Worm (Caenorhabditis elegans) whole organism, late embryonic: ENCODE measurements around the gene W06G6.11.

Experiments used
- C08G9.2 ChIP-seq: sonication (generic microtip); optimal IDR thresholded peaks from 2 replicates; lab custom pipeline; 2016; ENCODE audit warnings: mild to moderate bottlenecking, missing genetic modification characterization, moderate library complexity, missing compliant biosample characterization
- F13H6.1 ChIP-seq: sonication (generic microtip); optimal IDR thresholded peaks from 2 replicates; lab custom pipeline; 2016; ENCODE audit warnings: missing genetic modification characterization, missing compliant biosample characterization
- K02D7.2 ChIP-seq: sonication (generic microtip); optimal IDR thresholded peaks from 2 replicates; lab custom pipeline; 2017; ENCODE audit warnings: mild to moderate bottlenecking, missing genetic modification characterization, missing compliant biosample characterization
- Y22D7AL.16 ChIP-seq: sonication (generic microtip); optimal IDR thresholded peaks from 2 replicates; lab custom pipeline; 2016; ENCODE audit warnings: missing genetic modification characterization, missing compliant biosample characterization
- ahr-1 ChIP-seq: sonication (generic microtip); optimal IDR thresholded peaks from 2 replicates; lab custom pipeline; 2016; ENCODE audit warnings: missing genetic modification characterization, missing compliant biosample characterization
- ama-1 ChIP-seq: fragments of 150-350 bp; optimal IDR thresholded peaks from 2 replicates; lab custom pipeline; 2014
- ceh-19 ChIP-seq: fragments of 200-800 bp; sonication (Bioruptor generic); optimal IDR thresholded peaks from 2 replicates; lab custom pipeline; 2018; ENCODE audit warnings: mild to moderate bottlenecking, missing genetic modification characterization, missing compliant biosample characterization
- ceh-22 ChIP-seq: sonication (generic microtip); optimal IDR thresholded peaks from 2 replicates; lab custom pipeline; 2017; ENCODE audit warnings: missing biosample characterization, missing genetic modification characterization
- ceh-31 ChIP-seq: sonication (generic microtip); optimal IDR thresholded peaks from 2 replicates; lab custom pipeline; 2016; ENCODE audit warnings: missing genetic modification characterization, missing compliant biosample characterization
- ceh-34 ChIP-seq: sonication (generic microtip); optimal IDR thresholded peaks from 2 replicates; lab custom pipeline; 2016; ENCODE audit warnings: mild to moderate bottlenecking, missing genetic modification characterization, missing compliant biosample characterization
- ceh-45 ChIP-seq: fragments of 200-800 bp; sonication (Bioruptor generic); IDR thresholded peaks from 2 replicates; pipeline ENCODE4 v1.3.6; 2022; ENCODE audit warnings: missing genetic modification reagents, missing genetic modification characterization, missing compliant biosample characterization
- ceh-48 ChIP-seq: sonication (generic microtip); optimal IDR thresholded peaks from 2 replicates; lab custom pipeline; 2016; ENCODE audit warnings: missing genetic modification characterization, inconsistent platforms, missing compliant biosample characterization
- ceh-9 ChIP-seq: sonication (generic microtip); optimal IDR thresholded peaks from 2 replicates; lab custom pipeline; 2016; ENCODE audit warnings: mild to moderate bottlenecking, missing genetic modification characterization, inconsistent platforms, missing compliant biosample characterization
- che-1 ChIP-seq: sonication (generic microtip); optimal IDR thresholded peaks from 2 replicates; lab custom pipeline; 2016; ENCODE audit warnings: mild to moderate bottlenecking, missing genetic modification characterization, missing compliant biosample characterization
- dve-1 ChIP-seq: sonication (generic microtip); optimal IDR thresholded peaks from 2 replicates; lab custom pipeline; 2017; ENCODE audit warnings: antibody characterized with exemption, mild to moderate bottlenecking, missing genetic modification characterization, missing compliant biosample characterization
- elt-2 ChIP-seq: sonication (generic microtip); optimal IDR thresholded peaks from 2 replicates; lab custom pipeline; 2016; ENCODE audit warnings: missing genetic modification reagents, missing genetic modification characterization, missing compliant biosample characterization
- fax-1 ChIP-seq: sonication (generic microtip); optimal IDR thresholded peaks from 2 replicates; lab custom pipeline; 2016; ENCODE audit warnings: missing genotype, missing genetic modification characterization, missing compliant biosample characterization
- fkh-10 ChIP-seq: fragments of 150-350 bp; optimal IDR thresholded peaks from 2 replicates; lab custom pipeline; 2014; ENCODE audit warnings: missing biosample characterization, missing genetic modification reagents, missing genetic modification characterization
- hlh-13 ChIP-seq: fragments of 200-800 bp; sonication (Bioruptor generic); optimal IDR thresholded peaks from 2 replicates; lab custom pipeline; 2018; ENCODE audit warnings: mild to moderate bottlenecking, missing genetic modification characterization, missing compliant biosample characterization
- hlh-15 ChIP-seq: sonication (generic microtip); optimal IDR thresholded peaks from 2 replicates; lab custom pipeline; 2016; ENCODE audit warnings: missing genetic modification characterization, missing compliant biosample characterization
- hlh-8 ChIP-seq: sonication (generic microtip); optimal IDR thresholded peaks from 2 replicates; lab custom pipeline; 2016; ENCODE audit warnings: missing genotype, missing genetic modification characterization, missing compliant biosample characterization
- lim-6 ChIP-seq: sonication (generic microtip); optimal IDR thresholded peaks from 2 replicates; lab custom pipeline; 2016; ENCODE audit warnings: missing genetic modification characterization, missing compliant biosample characterization
- lin-11 ChIP-seq: fragments of 200-800 bp; sonication (Bioruptor generic); optimal IDR thresholded peaks from 2 replicates; lab custom pipeline; 2018; ENCODE audit warnings: mild to moderate bottlenecking, missing genetic modification characterization, missing compliant biosample characterization
- madf-2 ChIP-seq: sonication (generic microtip); optimal IDR thresholded peaks from 2 replicates; lab custom pipeline; 2017; ENCODE audit warnings: missing genetic modification characterization, missing compliant biosample characterization
- nfya-1 ChIP-seq: sonication (generic microtip); optimal IDR thresholded peaks from 2 replicates; lab custom pipeline; 2017; ENCODE audit warnings: missing genetic modification characterization, mild to moderate bottlenecking, missing compliant biosample characterization, antibody characterized with exemption, moderate library complexity
- npax-4 ChIP-seq: sonication (generic microtip); optimal IDR thresholded peaks from 2 replicates; lab custom pipeline; 2016; ENCODE audit warnings: missing genetic modification characterization, missing compliant biosample characterization
- pax-1 ChIP-seq: fragments of 150-350 bp; optimal IDR thresholded peaks from 2 replicates; lab custom pipeline; 2014; ENCODE audit warnings: missing biosample characterization, missing genetic modification characterization
- pha-2 ChIP-seq: sonication (generic microtip); optimal IDR thresholded peaks from 2 replicates; lab custom pipeline; 2017; ENCODE audit warnings: mild to moderate bottlenecking, missing genetic modification characterization, missing compliant biosample characterization
- pqm-1 ChIP-seq: sonication (generic microtip); optimal IDR thresholded peaks from 2 replicates; lab custom pipeline; 2016; ENCODE audit warnings: missing genetic modification characterization, missing compliant biosample characterization
- ref-2 ChIP-seq: sonication (generic microtip); optimal IDR thresholded peaks from 2 replicates; lab custom pipeline; 2016; ENCODE audit warnings: missing genetic modification characterization, missing compliant biosample characterization
- tbx-2 ChIP-seq: sonication (generic microtip); optimal IDR thresholded peaks from 2 replicates; lab custom pipeline; 2016; ENCODE audit warnings: missing genetic modification characterization, missing compliant biosample characterization
- tbx-7 ChIP-seq: sonication (generic microtip); optimal IDR thresholded peaks from 2 replicates; lab custom pipeline; 2016; ENCODE audit warnings: missing genotype, missing genetic modification characterization, missing compliant biosample characterization
- unc-42 ChIP-seq: sonication (generic microtip); optimal IDR thresholded peaks from 2 replicates; lab custom pipeline; 2016; ENCODE audit warnings: missing genotype, missing genetic modification characterization, missing compliant biosample characterization
- unc-55 ChIP-seq: sonication (generic microtip); optimal IDR thresholded peaks from 2 replicates; lab custom pipeline; 2017; ENCODE audit warnings: missing biosample characterization, missing genetic modification reagents, missing genetic modification characterization
- ztf-16 ChIP-seq: sonication (generic microtip); optimal IDR thresholded peaks from 2 replicates; lab custom pipeline; 2017; ENCODE audit warnings: missing genetic modification characterization, missing compliant biosample characterization

Gene W06G6.11

DNA sequence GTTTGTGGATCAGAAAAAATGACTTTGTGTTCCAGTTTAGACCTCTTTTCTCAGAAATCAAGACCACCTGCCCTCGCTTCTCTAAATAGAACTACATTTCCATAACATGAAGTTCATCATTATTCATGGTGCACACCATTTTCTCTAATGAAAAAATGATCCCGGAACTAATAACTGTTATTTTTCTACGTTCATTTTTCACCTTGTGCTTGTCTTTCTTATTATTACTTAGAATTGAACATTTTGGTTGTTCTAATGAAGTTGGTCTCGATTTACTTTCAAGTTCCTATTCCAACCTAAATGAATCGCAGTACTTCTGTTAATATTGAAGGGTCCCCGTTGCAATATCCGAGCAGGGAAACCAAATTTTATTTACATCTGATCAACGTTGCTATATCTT is 33.8 kb upstream of the W06G6.11 start, which contains the start of gene srw-36:
srw-36 (plus strand) TSS at position 301 of the 400 bp plus-strand sequence.
- TF ChIP-seq dve-1 (tag; lab: Kevin White, UChicago) = no peak
- no peak for TF ChIP-seq fkh-10 (GFP tag; lab: Kevin White, UChicago)
- TF ChIP-seq, all 69 proteins: peak for 0

DNA sequence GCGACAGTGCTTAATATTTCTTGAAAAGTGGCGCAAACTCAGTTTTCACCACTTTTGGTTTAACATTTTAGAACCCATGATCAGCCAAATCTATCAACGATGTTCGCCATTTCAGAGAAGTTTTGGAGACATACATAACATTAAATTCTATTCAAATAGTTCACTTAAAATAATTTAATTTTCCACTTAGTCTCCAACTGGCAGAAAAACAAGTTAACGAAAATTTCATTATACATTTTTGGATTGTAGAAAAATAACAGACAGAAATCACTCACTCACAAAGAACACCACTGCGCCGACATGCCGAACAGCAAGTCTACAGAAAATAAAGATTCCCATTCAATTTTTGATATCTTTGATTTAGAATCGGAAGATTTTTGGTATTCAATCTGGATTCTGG is 30.9 kb upstream of the W06G6.11 start, which contains the start of gene srw-44:
srw-44 (plus strand) TSS at position 301 of the 400 bp plus-strand sequence.
- TF ChIP-seq ahr-1 (no peak), elt-2 (tag; lab: Kevin White, UChicago) (no peak), lim-6 (tag; lab: Kevin White, UChicago) (no peak), unc-42 (no peak), Y22D7AL.16 (tag; lab: Kevin White, UChicago) (no peak), ceh-22 (no peak), C08G9.2 (tag; lab: Kevin White, UChicago) (no peak), ref-2 (tag; lab: Kevin White, UChicago) (no peak), ceh-19 (GFP tag; lab: Kevin White, UChicago) (no peak), ceh-31 (tag; lab: Kevin White, UChicago) (no peak), fax-1 (tag; lab: Kevin White, UChicago) (no peak), che-1 (no peak), tbx-2 (tag; lab: Kevin White, UChicago) (no peak)

DNA sequence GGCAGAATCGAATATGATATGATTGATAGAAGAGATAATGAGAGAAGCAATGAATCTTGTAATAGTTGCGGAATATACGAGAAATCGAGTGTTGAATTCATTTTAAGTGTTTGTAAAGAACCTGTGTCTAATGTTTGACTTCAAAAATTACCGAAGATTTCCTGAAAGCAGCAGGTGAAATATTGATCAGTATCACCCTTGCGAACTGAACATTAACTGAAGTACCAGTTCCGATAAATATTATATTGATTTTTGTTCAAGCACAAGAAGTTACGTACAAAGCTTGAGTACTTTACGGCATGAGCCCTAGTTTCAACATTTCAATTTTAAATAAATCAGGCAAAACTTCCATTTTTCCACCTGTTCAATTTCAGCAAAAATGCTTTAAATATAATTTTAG is 30.1 kb upstream of the W06G6.11 start, which contains the start of gene srz-103:
srz-103 (minus strand) TSS at position 101 of the 400 bp plus-strand sequence.
- TF ChIP-seq ztf-16 (tag; lab: Kevin White, UChicago) (no peak), unc-55 (no peak), ceh-48 (tag; lab: Kevin White, UChicago) (no peak), fax-1 (tag; lab: Kevin White, UChicago) (no peak), hlh-13 (no peak), lin-11 (tag; lab: Kevin White, UChicago) (no peak), che-1 (no peak), tbx-7 (tag; lab: Kevin White, UChicago) (no peak), pha-2 (tag; lab: Kevin White, UChicago) (no peak), ahr-1 (no peak)

DNA sequence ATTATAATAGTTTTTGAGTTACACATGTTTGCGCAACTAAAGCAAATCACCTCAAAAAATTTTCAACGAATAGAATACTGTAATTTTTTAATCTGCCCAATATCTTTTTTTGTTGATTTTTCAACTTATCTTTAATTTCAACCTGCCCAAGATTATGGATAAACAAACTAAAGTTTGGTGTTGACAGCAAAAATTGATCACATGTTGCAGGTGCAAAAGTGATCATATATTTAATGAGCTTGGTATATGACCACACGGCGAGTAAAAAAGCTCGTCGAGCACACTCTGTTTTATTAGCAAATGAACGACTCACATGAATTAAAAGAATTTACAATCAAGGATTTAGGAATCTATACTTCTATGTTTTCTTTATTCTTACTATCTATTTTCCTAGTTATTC is 26.5 kb upstream of the W06G6.11 start, which contains the start of gene srz-1:
srz-1 (plus strand) TSS at position 301 of the 400 bp plus-strand sequence.
- no peak for TF ChIP-seq ceh-34 (tag; lab: Kevin White, UChicago)
- TF ChIP-seq hlh-8 (tag; lab: Kevin White, UChicago) = no peak
- TF ChIP-seq nfya-1 (tag; lab: Kevin White, UChicago) = no peak
- TF ChIP-seq ceh-9 = no peak
- no peak for TF ChIP-seq unc-42
- TF ChIP-seq ahr-1 = no peak
- no peak for TF ChIP-seq che-1
- no peak for TF ChIP-seq hlh-15 (tag; lab: Kevin White, UChicago)
- no peak for TF ChIP-seq hlh-13

DNA sequence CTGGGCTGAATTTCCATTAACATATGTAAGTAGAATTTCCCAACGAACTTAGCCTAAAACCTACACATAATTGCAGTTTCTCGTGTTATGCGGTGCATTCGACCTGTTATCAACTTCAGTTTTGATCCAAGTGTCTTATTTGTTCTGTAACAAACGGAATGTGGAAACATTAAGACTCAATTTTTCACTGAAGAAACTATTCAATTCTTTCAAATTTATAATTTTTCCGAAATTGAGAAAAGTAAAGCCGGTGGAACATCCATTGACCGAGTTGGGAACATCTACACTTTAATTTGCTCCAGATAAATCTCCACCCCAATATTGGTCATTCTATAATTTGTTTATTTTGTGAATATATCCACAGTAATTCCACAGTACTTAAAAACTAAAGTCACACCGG is 25.3 kb upstream of the W06G6.11 start:
- TF ChIP-seq unc-42 (no peak), F13H6.1 (tag; lab: Kevin White, UChicago) (no peak), K02D7.2 (tag; lab: Kevin White, UChicago) (no peak), ceh-45 (no peak), npax-4 (tag; lab: Kevin White, UChicago) (no peak), nfya-1 (tag; lab: Kevin White, UChicago) (no peak), ceh-34 (tag; lab: Kevin White, UChicago) (no peak), madf-2 (tag; lab: Kevin White, UChicago) (no peak), ama-1 (lab: Kevin White, UChicago) (no peak), hlh-13 (no peak), pax-1 (tag; lab: Kevin White, UChicago) (no peak), pqm-1 (tag; lab: Kevin White, UChicago) (no peak), ref-2 (tag; lab: Kevin White, UChicago) (no peak)
